Worm (Caenorhabditis elegans) whole organism, late embryonic: Measurements from ENCODE around the gene afmd-1.

Experiments
- C08G9.2 ChIP-seq: sonication (generic microtip); optimal IDR thresholded peaks from 2 replicates; lab custom pipeline; 2016; ENCODE audit warnings: mild to moderate bottlenecking, missing genetic modification characterization, moderate library complexity, missing compliant biosample characterization
- K02D7.2 ChIP-seq: sonication (generic microtip); optimal IDR thresholded peaks from 2 replicates; lab custom pipeline; 2017; ENCODE audit warnings: mild to moderate bottlenecking, missing genetic modification characterization, missing compliant biosample characterization
- K09A11.1 ChIP-seq: sonication (generic microtip); optimal IDR thresholded peaks from 2 replicates; lab custom pipeline; 2017; ENCODE audit warnings: antibody characterized with exemption, mild to moderate bottlenecking, missing genetic modification characterization, missing compliant biosample characterization; ENCODE audit not compliant: insufficient read depth
- Y22D7AL.16 ChIP-seq: sonication (generic microtip); optimal IDR thresholded peaks from 2 replicates; lab custom pipeline; 2016; ENCODE audit warnings: missing genetic modification characterization, missing compliant biosample characterization
- ceh-14 ChIP-seq: sonication (generic microtip); optimal IDR thresholded peaks from 2 replicates; lab custom pipeline; 2016; ENCODE audit warnings: missing genotype, missing genetic modification characterization, missing compliant biosample characterization
- ceh-18 ChIP-seq: sonication (generic microtip); optimal IDR thresholded peaks from 2 replicates; lab custom pipeline; 2016; ENCODE audit warnings: missing genetic modification characterization, missing compliant biosample characterization
- ceh-19 ChIP-seq: fragments of 200-800 bp; sonication (Bioruptor generic); optimal IDR thresholded peaks from 2 replicates; lab custom pipeline; 2018; ENCODE audit warnings: mild to moderate bottlenecking, missing genetic modification characterization, missing compliant biosample characterization
- ceh-22 ChIP-seq: sonication (generic microtip); optimal IDR thresholded peaks from 2 replicates; lab custom pipeline; 2017; ENCODE audit warnings: missing biosample characterization, missing genetic modification characterization
- ceh-30 ChIP-seq: fragments of 150-350 bp; optimal IDR thresholded peaks from 2 replicates; lab custom pipeline; 2014; ENCODE audit warnings: missing biosample characterization, missing genetic modification characterization
- ceh-34 ChIP-seq: sonication (generic microtip); optimal IDR thresholded peaks from 2 replicates; lab custom pipeline; 2016; ENCODE audit warnings: mild to moderate bottlenecking, missing genetic modification characterization, missing compliant biosample characterization
- ceh-45 ChIP-seq: fragments of 200-800 bp; sonication (Bioruptor generic); IDR thresholded peaks from 2 replicates; pipeline ENCODE4 v1.3.6; 2022; ENCODE audit warnings: missing genetic modification reagents, missing genetic modification characterization, missing compliant biosample characterization
- ceh-48 ChIP-seq: sonication (generic microtip); optimal IDR thresholded peaks from 2 replicates; lab custom pipeline; 2016; ENCODE audit warnings: missing genetic modification characterization, inconsistent platforms, missing compliant biosample characterization
- ceh-6 ChIP-seq: fragments of 200-800 bp; sonication (Bioruptor generic); optimal IDR thresholded peaks from 2 replicates; lab custom pipeline; 2018; ENCODE audit warnings: mild to moderate bottlenecking, missing genetic modification characterization, missing compliant biosample characterization
- ceh-9 ChIP-seq: sonication (generic microtip); optimal IDR thresholded peaks from 2 replicates; lab custom pipeline; 2016; ENCODE audit warnings: mild to moderate bottlenecking, missing genetic modification characterization, inconsistent platforms, missing compliant biosample characterization
- che-1 ChIP-seq: sonication (generic microtip); optimal IDR thresholded peaks from 2 replicates; lab custom pipeline; 2016; ENCODE audit warnings: mild to moderate bottlenecking, missing genetic modification characterization, missing compliant biosample characterization
- dmd-4 ChIP-seq: sonication (generic microtip); optimal IDR thresholded peaks from 2 replicates; lab custom pipeline; 2016; ENCODE audit warnings: borderline replicate concordance, missing genetic modification characterization, missing compliant biosample characterization
- elt-2 ChIP-seq: sonication (generic microtip); optimal IDR thresholded peaks from 2 replicates; lab custom pipeline; 2016; ENCODE audit warnings: missing genetic modification reagents, missing genetic modification characterization, missing compliant biosample characterization
- eyg-1 ChIP-seq: sonication (generic microtip); optimal IDR thresholded peaks from 2 replicates; lab custom pipeline; 2016; ENCODE audit warnings: missing genotype, missing genetic modification characterization, missing compliant biosample characterization
- fkh-6 ChIP-seq: sonication (generic microtip); optimal IDR thresholded peaks from 2 replicates; lab custom pipeline; 2016; ENCODE audit warnings: missing genetic modification characterization, missing compliant biosample characterization
- hlh-13 ChIP-seq: fragments of 200-800 bp; sonication (Bioruptor generic); optimal IDR thresholded peaks from 2 replicates; lab custom pipeline; 2018; ENCODE audit warnings: mild to moderate bottlenecking, missing genetic modification characterization, missing compliant biosample characterization
- hlh-15 ChIP-seq: sonication (generic microtip); optimal IDR thresholded peaks from 2 replicates; lab custom pipeline; 2016; ENCODE audit warnings: missing genetic modification characterization, missing compliant biosample characterization
- hlh-30 ChIP-seq: sonication (generic microtip); optimal IDR thresholded peaks from 2 replicates; lab custom pipeline; 2017; ENCODE audit warnings: antibody characterized with exemption, missing genetic modification characterization, missing compliant biosample characterization; ENCODE audit not compliant: insufficient read depth
- hlh-6 ChIP-seq: sonication (generic microtip); optimal IDR thresholded peaks from 2 replicates; lab custom pipeline; 2016; ENCODE audit warnings: missing genotype, missing genetic modification characterization, missing compliant biosample characterization
- lin-11 ChIP-seq: fragments of 200-800 bp; sonication (Bioruptor generic); optimal IDR thresholded peaks from 2 replicates; lab custom pipeline; 2018; ENCODE audit warnings: mild to moderate bottlenecking, missing genetic modification characterization, missing compliant biosample characterization
- mec-3 ChIP-seq: sonication (generic microtip); optimal IDR thresholded peaks from 2 replicates; lab custom pipeline; 2016; ENCODE audit warnings: borderline replicate concordance, missing genetic modification characterization, missing compliant biosample characterization
- nfya-1 ChIP-seq: sonication (generic microtip); optimal IDR thresholded peaks from 2 replicates; lab custom pipeline; 2017; ENCODE audit warnings: missing genetic modification characterization, mild to moderate bottlenecking, missing compliant biosample characterization, antibody characterized with exemption, moderate library complexity
- nhr-11 ChIP-seq: fragments of 150-350 bp; optimal IDR thresholded peaks from 2 replicates; lab custom pipeline; 2014; ENCODE audit warnings: missing biosample characterization, missing genetic modification characterization
- nhr-232 ChIP-seq: sonication (generic microtip); optimal IDR thresholded peaks from 2 replicates; lab custom pipeline; 2016; ENCODE audit warnings: missing genetic modification characterization, missing compliant biosample characterization
- odd-2 ChIP-seq: sonication (generic microtip); optimal IDR thresholded peaks from 2 replicates; lab custom pipeline; 2017; ENCODE audit warnings: antibody characterized with exemption, mild to moderate bottlenecking, missing genetic modification characterization, missing compliant biosample characterization
- pag-3 ChIP-seq: sonication (generic microtip); optimal IDR thresholded peaks from 2 replicates; lab custom pipeline; 2016; ENCODE audit warnings: missing compliant biosample characterization, missing genetic modification characterization, borderline replicate concordance
- pat-9 ChIP-seq: fragments of 200-800 bp; sonication (Bioruptor generic); optimal IDR thresholded peaks from 2 replicates; lab custom pipeline; 2018; ENCODE audit warnings: mild to moderate bottlenecking, missing genetic modification characterization, moderate library complexity, missing compliant biosample characterization
- pax-1 ChIP-seq: fragments of 150-350 bp; optimal IDR thresholded peaks from 2 replicates; lab custom pipeline; 2014; ENCODE audit warnings: missing biosample characterization, missing genetic modification characterization
- pha-2 ChIP-seq: sonication (generic microtip); optimal IDR thresholded peaks from 2 replicates; lab custom pipeline; 2017; ENCODE audit warnings: mild to moderate bottlenecking, missing genetic modification characterization, missing compliant biosample characterization
- pros-1 ChIP-seq: fragments of 150-350 bp; optimal IDR thresholded peaks from 2 replicates; lab custom pipeline; 2014; ENCODE audit warnings: missing biosample characterization, missing genetic modification reagents, missing genetic modification characterization
- ref-2 ChIP-seq: sonication (generic microtip); optimal IDR thresholded peaks from 2 replicates; lab custom pipeline; 2016; ENCODE audit warnings: missing genetic modification characterization, missing compliant biosample characterization
- sdc-2 ChIP-seq: sonication (generic microtip); optimal IDR thresholded peaks from 2 replicates; lab custom pipeline; 2016; ENCODE audit warnings: missing genotype, missing genetic modification characterization, missing compliant biosample characterization
- sox-2 ChIP-seq: fragments of 200-800 bp; sonication (Bioruptor generic); IDR thresholded peaks from 2 replicates; pipeline ENCODE4 v1.3.6; 2022; ENCODE audit warnings: missing genetic modification reagents, missing genetic modification characterization, missing compliant biosample characterization
- syd-9 ChIP-seq: sonication (generic microtip); optimal IDR thresholded peaks from 2 replicates; lab custom pipeline; 2016; ENCODE audit warnings: mild to moderate bottlenecking, missing genetic modification characterization, moderate library complexity, missing compliant biosample characterization
- tbx-7 ChIP-seq: sonication (generic microtip); optimal IDR thresholded peaks from 2 replicates; lab custom pipeline; 2016; ENCODE audit warnings: missing genotype, missing genetic modification characterization, missing compliant biosample characterization
- ttx-3 ChIP-seq: sonication (generic microtip); optimal IDR thresholded peaks from 2 replicates; lab custom pipeline; 2016; ENCODE audit warnings: missing genetic modification reagents, missing genetic modification characterization, missing compliant biosample characterization
- unc-3 ChIP-seq, 2 experiments: fragments of 200-800 bp in 1 of 2; sonication (Bioruptor generic) in 1 of 2; sonication (generic microtip) in 1 of 2; conservative IDR thresholded peaks in 1 of 2; optimal IDR thresholded peaks in 1 of 2; 2 replicates each; pipeline versions ENCODE4 v1.3.6 to Lab custom; 2016 to 2022; ENCODE audit warnings: missing compliant biosample characterization in 2 of 2, missing genetic modification characterization in 2 of 2, missing genetic modification reagents in 1 of 2
- unc-42 ChIP-seq: sonication (generic microtip); optimal IDR thresholded peaks from 2 replicates; lab custom pipeline; 2016; ENCODE audit warnings: missing genotype, missing genetic modification characterization, missing compliant biosample characterization
- unc-55 ChIP-seq: sonication (generic microtip); optimal IDR thresholded peaks from 2 replicates; lab custom pipeline; 2017; ENCODE audit warnings: missing biosample characterization, missing genetic modification reagents, missing genetic modification characterization

Gene afmd-1

ce11 chrIV:7235382-7235917 lies 8.6 kb upstream of the afmd-1 start (continued):
- peak; percentile 27 for TF ChIP-seq hlh-6 (tag; lab: Kevin White, UChicago)
- peak; percentile 80 for TF ChIP-seq nfya-1 (tag; lab: Kevin White, UChicago)
- TF ChIP-seq unc-55 (GFP tag; lab: Kevin White, UChicago) = peak; percentile 52
- peak; percentile 75 for TF ChIP-seq ceh-18
- no peak for TF ChIP-seq hlh-13 (GFP tag; lab: Kevin White, UChicago)
- TF ChIP-seq ref-2 (tag; lab: Kevin White, UChicago) = peak; percentile 45
- no peak for TF ChIP-seq mec-3
- TF ChIP-seq ceh-34 (tag; lab: Kevin White, UChicago) = peak; percentile 83
- peak; percentile 50 for TF ChIP-seq fkh-6 (tag; lab: Kevin White, UChicago)
- TF ChIP-seq tbx-7 = peak; percentile 6
- TF ChIP-seq eyg-1 = peak; percentile 24
- TF ChIP-seq elt-2 (tag; lab: Kevin White, UChicago) = peak; percentile 96
- no peak for TF ChIP-seq pax-1 (tag; lab: Kevin White, UChicago)
- no peak for TF ChIP-seq lin-11 (tag; lab: Kevin White, UChicago)
- TF ChIP-seq ceh-6 (GFP tag; lab: Kevin White, UChicago) = no peak
- TF ChIP-seq ceh-9 (tag; lab: Kevin White, UChicago) = no peak
- no peak for TF ChIP-seq ceh-45 (GFP tag; lab: Robert Waterston, UW)
- TF ChIP-seq ceh-30 (tag; lab: Kevin White, UChicago) = peak; percentile 28
- no peak for TF ChIP-seq pros-1
- TF ChIP-seq pha-2 (tag; lab: Kevin White, UChicago) = no peak
- TF ChIP-seq ceh-19 (GFP tag; lab: Kevin White, UChicago) = peak; percentile 43
- no peak for TF ChIP-seq che-1 (tag; lab: Kevin White, UChicago)
- peak; percentile 50 for TF ChIP-seq ceh-14 (tag; lab: Kevin White, UChicago)
- peak; percentile 51 for TF ChIP-seq unc-42

ce11 chrIV:7236248-7236772 lies 7.7 kb upstream of the afmd-1 start:
- no peak for TF ChIP-seq dmd-4 (tag; lab: Kevin White, UChicago)
- no peak for TF ChIP-seq nhr-11 (tag; lab: Kevin White, UChicago)
- TF ChIP-seq syd-9 (tag; lab: Kevin White, UChicago) = no peak
- no peak for TF ChIP-seq elt-2 (tag; lab: Kevin White, UChicago)
- no peak for TF ChIP-seq nhr-232
- no peak for TF ChIP-seq sox-2 (GFP tag; lab: Robert Waterston, UW)
- no peak for TF ChIP-seq ceh-48 (tag; lab: Kevin White, UChicago)
- TF ChIP-seq unc-3 (GFP tag; conservative IDR thresholded peaks at IDR 0.05; lab: Robert Waterston, UW) = no peak
- no peak for TF ChIP-seq unc-3 (tag; optimal IDR thresholded peaks at IDR 0.05; lab: Kevin White, UChicago)
- TF ChIP-seq, all 69 proteins: peak for 0

ce11 chrIV:7237668-7238214 lies 6.3 kb upstream of the afmd-1 start, which contains the start of gene elo-3:
elo-3 (plus strand) TSS chrIV:7237718.
- TF ChIP-seq ttx-3 (tag; lab: Kevin White, UChicago) = no peak
- TF ChIP-seq elt-2 (tag; lab: Kevin White, UChicago) = no peak
- no peak for TF ChIP-seq nhr-11 (tag; lab: Kevin White, UChicago)
- TF ChIP-seq odd-2 (tag; lab: Kevin White, UChicago) = no peak
- TF ChIP-seq K09A11.1 = no peak
- no peak for TF ChIP-seq Y22D7AL.16
- TF ChIP-seq sox-2 (GFP tag; lab: Robert Waterston, UW) = no peak
- TF ChIP-seq sdc-2 = no peak
- TF ChIP-seq ceh-22 (tag; lab: Kevin White, UChicago) = no peak
- no peak for TF ChIP-seq hlh-30
- TF ChIP-seq hlh-15 = no peak
- no peak for TF ChIP-seq C08G9.2 (tag; lab: Kevin White, UChicago)
- no peak for TF ChIP-seq pag-3 (tag; lab: Kevin White, UChicago)
- TF ChIP-seq lin-11 (tag; lab: Kevin White, UChicago) = no peak
- no peak for TF ChIP-seq ref-2 (tag; lab: Kevin White, UChicago)
- TF ChIP-seq K02D7.2 = no peak
- TF ChIP-seq pat-9 = no peak
- no peak for TF ChIP-seq pros-1
